Worm (Caenorhabditis elegans) whole organism, midembryonic: ENCODE results near the gene H12C20.7.

ENCODE experiments used
- cog-1 ChIP-seq: sonication (generic microtip); optimal IDR thresholded peaks from 2 replicates; lab custom pipeline; 2016; ENCODE audit warnings: missing genetic modification characterization, missing compliant biosample characterization
- flt-1 ChIP-seq: fragments of 200-800 bp; sonication (Bioruptor generic); IDR thresholded peaks from 2 replicates; pipeline ENCODE4 v1.3.6; 2022; ENCODE audit warnings: missing genetic modification characterization, missing compliant biosample characterization
- klf-2 ChIP-seq: fragments of 200-800 bp; sonication (Bioruptor generic); conservative IDR thresholded peaks from 2 replicates; pipeline ENCODE4 v1.3.6; 2022; ENCODE audit warnings: missing genetic modification reagents, missing genetic modification characterization, missing compliant biosample characterization
- med-1 ChIP-seq: sonication (generic microtip); optimal IDR thresholded peaks from 2 replicates; lab custom pipeline; 2017; ENCODE audit warnings: missing genetic modification characterization, mild to moderate bottlenecking, missing compliant biosample characterization, antibody characterized with exemption, missing genetic modification reagents; ENCODE audit not compliant: insufficient read depth
- ref-1 ChIP-seq: fragments of 200-800 bp; sonication (Bioruptor generic); conservative IDR thresholded peaks from 2 replicates; pipeline ENCODE4 v1.3.6; 2022; ENCODE audit warnings: missing genetic modification reagents, missing genetic modification characterization, missing compliant biosample characterization
- ztf-23 ChIP-seq: fragments of 200-800 bp; sonication (Bioruptor generic); IDR thresholded peaks from 2 replicates; pipeline ENCODE4 v1.3.6; 2022; ENCODE audit warnings: missing genetic modification reagents, missing genetic modification characterization, missing compliant biosample characterization
- ztf-29 ChIP-seq: fragments of 200-800 bp; sonication (Bioruptor generic); IDR thresholded peaks from 2 replicates; pipeline ENCODE4 v1.3.6; 2022; ENCODE audit warnings: missing genetic modification reagents, missing genetic modification characterization, missing compliant biosample characterization

ce11 chrV:11534495-11535189 lies 38.1 kb downstream of the H12C20.7 start:
- no peak for TF ChIP-seq klf-2
- TF ChIP-seq ztf-23 = no peak
- no peak for TF ChIP-seq med-1 (GFP tag; lab: Kevin White, UChicago)
- no peak for TF ChIP-seq ref-1 (GFP tag; lab: Robert Waterston, UW)
- TF ChIP-seq cog-1 (tag; lab: Kevin White, UChicago) = no peak
- TF ChIP-seq ztf-29 = no peak
- no peak for TF ChIP-seq flt-1
